Fruit fly (Drosophila melanogaster) whole organism, embryonic: ENCODE results near the gene Golgin84.

Experiments used
- Aef1 ChIP-seq: fragments of 200-800 bp; sonication (Bioruptor generic); IDR thresholded peaks from 3 replicates; pipeline ENCODE4 v1.3.6; 2022; ENCODE audit warnings: missing biosample characterization, missing genetic modification characterization
- Awh ChIP-seq: fragments of 200-800 bp; sonication (Bioruptor generic); IDR thresholded peaks from 2 replicates; pipeline ENCODE4, ENCODE4 v1.3.6; 2022; ENCODE audit warnings: missing biosample characterization, missing genetic modification characterization
- BtbVII ChIP-seq: fragments of 200-800 bp; sonication (Bioruptor generic); optimal IDR thresholded peaks from 3 replicates; lab custom pipeline; 2017; ENCODE audit warnings: missing biosample characterization, mild to moderate bottlenecking, missing genetic modification characterization
- CG10267 ChIP-seq: fragments of 200-800 bp; sonication (Bioruptor generic); optimal IDR thresholded peaks from 2 replicates; lab custom pipeline; 2018; ENCODE audit warnings: missing biosample characterization, mild to moderate bottlenecking, missing genetic modification characterization, moderate library complexity
- CG11456 ChIP-seq: fragments of 200-800 bp; sonication (Bioruptor generic); IDR thresholded peaks from 3 replicates; pipeline ENCODE4 v1.3.6; 2022; ENCODE audit warnings: missing biosample characterization, missing genetic modification characterization
- CG12155 ChIP-seq: fragments of 200-800 bp; sonication (Bioruptor generic); optimal IDR thresholded peaks from 3 replicates; lab custom pipeline; 2016; ENCODE audit warnings: missing biosample characterization, missing genetic modification characterization
- CG15073 ChIP-seq: fragments of 200-800 bp; sonication (Bioruptor generic); optimal IDR thresholded peaks from 2 replicates; lab custom pipeline; 2016; ENCODE audit warnings: missing biosample characterization, missing genetic modification characterization
- CG1603 ChIP-seq: fragments of 200-800 bp; sonication (Bioruptor generic); optimal IDR thresholded peaks from 2 replicates; lab custom pipeline; 2019; ENCODE audit warnings: missing biosample characterization, mild to moderate bottlenecking, missing genetic modification characterization, moderate library complexity
- CG17802 ChIP-seq: fragments of 200-800 bp; sonication (Bioruptor generic); optimal IDR thresholded peaks from 2 replicates; lab custom pipeline; 2018; ENCODE audit warnings: missing biosample characterization, mild to moderate bottlenecking, missing genetic modification characterization, moderate library complexity
- CG2129 ChIP-seq: fragments of 200-800 bp; sonication (Bioruptor generic); IDR thresholded peaks from 2 replicates; pipeline ENCODE4 v1.3.6; 2022; ENCODE audit warnings: missing biosample characterization, missing genetic modification characterization; ENCODE audit not compliant: partially characterized antibody
- CG2199 ChIP-seq: fragments of 200-800 bp; sonication (Bioruptor generic); IDR thresholded peaks from 3 replicates; pipeline ENCODE4 v1.3.6; 2022; ENCODE audit warnings: missing biosample characterization, missing genetic modification characterization
- CG32532 ChIP-seq: fragments of 200-800 bp; sonication (Bioruptor generic); IDR thresholded peaks from 2 replicates; pipeline ENCODE4 v1.3.6; 2022; ENCODE audit warnings: missing biosample characterization, missing genetic modification characterization
- CG3995 ChIP-seq: fragments of 200-800 bp; sonication (Bioruptor generic); optimal IDR thresholded peaks from 3 replicates; lab custom pipeline; 2016; ENCODE audit warnings: missing biosample characterization, missing genetic modification characterization
- CG5180 ChIP-seq: fragments of 200-800 bp; sonication (Bioruptor generic); optimal IDR thresholded peaks from 3 replicates; lab custom pipeline; 2017; ENCODE audit warnings: missing biosample characterization, missing genetic modification characterization, mild to moderate bottlenecking, moderate library complexity, missing genetic modification reagents
- CG7357 ChIP-seq: fragments of 200-800 bp; sonication (Bioruptor generic); IDR thresholded peaks from 3 replicates; pipeline ENCODE4 v1.3.6; 2022; ENCODE audit warnings: missing biosample characterization, missing genetic modification characterization
- CG7928 ChIP-seq: fragments of 200-800 bp; sonication (Bioruptor generic); optimal IDR thresholded peaks from 2 replicates; lab custom pipeline; 2017; ENCODE audit warnings: missing biosample characterization, mild to moderate bottlenecking, missing genetic modification characterization
- CG8089 ChIP-seq: fragments of 200-800 bp; sonication (Bioruptor generic); optimal IDR thresholded peaks from 3 replicates; lab custom pipeline; 2016; ENCODE audit warnings: missing biosample characterization, missing genetic modification characterization
- CkIIα-i1 ChIP-seq: fragments of 200-800 bp; sonication (Bioruptor generic); IDR thresholded peaks from 2 replicates; pipeline ENCODE4 v1.3.6; 2022; ENCODE audit warnings: missing biosample characterization, missing genetic modification characterization
- Dad ChIP-seq: fragments of 200-800 bp; sonication (Bioruptor generic); optimal IDR thresholded peaks from 3 replicates; lab custom pipeline; 2016; ENCODE audit warnings: missing biosample characterization, missing genetic modification characterization
- Dip2 ChIP-seq: fragments of 200-800 bp; sonication (Bioruptor generic); IDR thresholded peaks from 2 replicates; pipeline ENCODE4 v1.3.6; 2022; ENCODE audit warnings: missing biosample characterization, missing genetic modification characterization
- Doc3 ChIP-seq: fragments of 200-800 bp; sonication (Bioruptor generic); IDR thresholded peaks from 3 replicates; pipeline ENCODE4 v1.3.6; 2022; ENCODE audit warnings: missing biosample characterization, missing genetic modification characterization; ENCODE audit not compliant: partially characterized antibody
- Dp ChIP-seq: fragments of 200-800 bp; sonication (Bioruptor generic); optimal IDR thresholded peaks from 2 replicates; lab custom pipeline; 2018; ENCODE audit warnings: missing biosample characterization, mild to moderate bottlenecking, missing genetic modification characterization, moderate library complexity
- HLH3B ChIP-seq: fragments of 200-800 bp; sonication (Bioruptor generic); IDR thresholded peaks from 2 replicates; pipeline ENCODE4 v1.3.6; 2022; ENCODE audit warnings: missing biosample characterization, missing genetic modification characterization
- HLH54F ChIP-seq: fragments of 200-800 bp; sonication (Bioruptor generic); optimal IDR thresholded peaks from 3 replicates; lab custom pipeline; 2016; ENCODE audit warnings: missing biosample characterization, missing genetic modification characterization
- NFAT ChIP-seq: fragments of 200-800 bp; sonication (Bioruptor generic); IDR thresholded peaks from 2 replicates; pipeline ENCODE4 v1.3.6; 2022; ENCODE audit warnings: missing biosample characterization, missing genetic modification characterization
- Oli ChIP-seq: fragments of 200-800 bp; sonication (Bioruptor generic); optimal IDR thresholded peaks from 2 replicates; lab custom pipeline; 2018; ENCODE audit warnings: missing biosample characterization, mild to moderate bottlenecking, missing genetic modification characterization, moderate library complexity
- Xbp1 ChIP-seq: fragments of 200-800 bp; sonication (Bioruptor generic); optimal IDR thresholded peaks from 3 replicates; lab custom pipeline; 2016; ENCODE audit warnings: missing biosample characterization, mild to moderate bottlenecking, missing genetic modification characterization
- bab2 ChIP-seq: fragments of 200-800 bp; sonication (Bioruptor generic); optimal IDR thresholded peaks from 2 replicates; lab custom pipeline; 2016; ENCODE audit warnings: missing biosample characterization, missing genetic modification characterization
- chinmo ChIP-seq: fragments of 200-800 bp; sonication (Bioruptor generic); IDR thresholded peaks from 4 replicates; pipeline ENCODE4 v1.3.6; 2022; ENCODE audit warnings: missing biosample characterization, missing genetic modification characterization; ENCODE audit not compliant: partially characterized antibody
- fd96Cb ChIP-seq: fragments of 200-800 bp; sonication (Bioruptor generic); optimal IDR thresholded peaks from 2 replicates; lab custom pipeline; 2018; ENCODE audit warnings: missing biosample characterization, mild to moderate bottlenecking, missing genetic modification characterization, moderate library complexity
- gcm ChIP-seq: fragments of 200-800 bp; sonication (Bioruptor generic); optimal IDR thresholded peaks from 2 replicates; lab custom pipeline; 2019; ENCODE audit warnings: missing biosample characterization, mild to moderate bottlenecking, missing genetic modification characterization, moderate library complexity
- grn ChIP-seq: fragments of 200-800 bp; sonication (Bioruptor generic); optimal IDR thresholded peaks from 3 replicates; lab custom pipeline; 2017; ENCODE audit warnings: missing biosample characterization, missing genetic modification characterization
- hth ChIP-seq: fragments of >200 bp; optimal IDR thresholded peaks from 2 replicates; lab custom pipeline; 2017; ENCODE audit warnings: inconsistent platforms
- klu ChIP-seq: fragments of 200-800 bp; sonication (Bioruptor generic); IDR thresholded peaks from 2 replicates; pipeline ENCODE4 v1.3.6; 2022; ENCODE audit warnings: missing biosample characterization, missing genetic modification characterization
- knrl ChIP-seq: fragments of 200-800 bp; sonication (Bioruptor generic); IDR thresholded peaks from 3 replicates; pipeline ENCODE4 v1.3.6; 2022; ENCODE audit warnings: missing biosample characterization, missing genetic modification characterization; ENCODE audit not compliant: partially characterized antibody
- nerfin-2 ChIP-seq: fragments of 200-800 bp; sonication (Bioruptor generic); IDR thresholded peaks from 2 replicates; pipeline ENCODE4 v1.3.6; 2022; ENCODE audit warnings: missing biosample characterization, missing genetic modification characterization; ENCODE audit not compliant: partially characterized antibody
- pnt ChIP-seq: fragments of 200-800 bp; sonication (Bioruptor generic); optimal IDR thresholded peaks from 3 replicates; lab custom pipeline; 2016; ENCODE audit warnings: missing biosample characterization, missing genetic modification characterization
- prd ChIP-seq, 3 experiments: fragments of >200 bp in 2 of 3; fragments of 200-800 bp in 1 of 3; sonication (Bioruptor generic) in 1 of 3; optimal IDR thresholded peaks in 2 of 3; IDR thresholded peaks in 1 of 3; 2 replicates in 2 of 3; 3 replicates in 1 of 3; pipeline versions ENCODE4 v1.3.6 to Lab custom; 2017 to 2022; ENCODE audit warnings: missing biosample characterization in 1 of 3, missing genetic modification characterization in 1 of 3
- psq ChIP-seq: fragments of 200-800 bp; sonication (Bioruptor generic); optimal IDR thresholded peaks from 2 replicates; lab custom pipeline; 2017; ENCODE audit warnings: missing biosample characterization, missing genetic modification characterization
- run ChIP-seq: fragments of 200-800 bp; sonication (Bioruptor generic); optimal IDR thresholded peaks from 3 replicates; lab custom pipeline; 2018; ENCODE audit warnings: missing biosample characterization, mild to moderate bottlenecking, missing genetic modification characterization
- schlank ChIP-seq: fragments of 200-800 bp; sonication (Bioruptor generic); optimal IDR thresholded peaks from 2 replicates; lab custom pipeline; 2018; ENCODE audit warnings: missing biosample characterization, mild to moderate bottlenecking, missing genetic modification characterization
- sd ChIP-seq: fragments of 200-800 bp; sonication (Bioruptor generic); optimal IDR thresholded peaks from 3 replicates; lab custom pipeline; 2018; ENCODE audit warnings: missing biosample characterization, mild to moderate bottlenecking, missing genetic modification characterization, moderate library complexity
- slou ChIP-seq: fragments of 200-800 bp; sonication (Bioruptor generic); optimal IDR thresholded peaks from 3 replicates; lab custom pipeline; 2016; ENCODE audit warnings: missing biosample characterization, missing genetic modification characterization
- tin ChIP-seq: fragments of 200-800 bp; sonication (Bioruptor generic); optimal IDR thresholded peaks from 3 replicates; lab custom pipeline; 2016; ENCODE audit warnings: missing biosample characterization, missing genetic modification characterization
- tio ChIP-seq: fragments of 200-800 bp; sonication (Bioruptor generic); optimal IDR thresholded peaks from 2 replicates; lab custom pipeline; 2017; ENCODE audit warnings: missing biosample characterization, missing genetic modification characterization, inconsistent platforms
- tup ChIP-seq: fragments of 200-800 bp; sonication (Bioruptor generic); optimal IDR thresholded peaks from 2 replicates; lab custom pipeline; 2016; ENCODE audit warnings: missing biosample characterization, mild to moderate bottlenecking, missing genetic modification characterization, moderate library complexity
- unc-4 ChIP-seq: fragments of 200-800 bp; sonication (Bioruptor generic); IDR thresholded peaks from 2 replicates; pipeline ENCODE4 v1.3.6; 2022; ENCODE audit warnings: missing biosample characterization, missing genetic modification characterization; ENCODE audit not compliant: partially characterized antibody
- usp ChIP-seq: fragments of >200 bp; optimal IDR thresholded peaks from 2 replicates; lab custom pipeline; 2017; ENCODE audit warnings: missing biosample characterization, missing genetic modification characterization
- vvl ChIP-seq: fragments of 200-800 bp; sonication (Bioruptor generic); IDR thresholded peaks from 2 replicates; pipeline ENCODE4 v1.3.6; 2022; ENCODE audit warnings: missing biosample characterization, missing genetic modification characterization

Golgin84 gene

dm6 chr3R:24348420-24349190, 9.1 kb downstream of the Golgin84 start, which contains the start of the genes CG5746 and CG6454 (continued):
- TF ChIP-seq CG8089 (GFP tag; lab: Kevin White, UChicago) (peak; percentile 21), CG7928 (no peak), psq (GFP tag; lab: Kevin White, UChicago) (peak; percentile 23), Dad (GFP tag; lab: Kevin White, UChicago) (no peak), hth (lab: Kevin White, UChicago) (no peak), klu (GFP tag; lab: Robert Waterston, UW) (0 out of 2 replicates have a peak, but pooled peaks have one; percentile 30), schlank (tag; lab: Kevin White, UChicago) (no peak), CG2129 (no peak), CG1603 (no peak), CG32532 (GFP tag; lab: Robert Waterston, UW) (no peak; the same call in 1 of the 2 replicates), tup (no peak), fd96Cb (tag; lab: Kevin White, UChicago) (peak; percentile 25), usp (GFP tag; lab: Kevin White, UChicago) (no peak), vvl (GFP tag; lab: Robert Waterston, UW) (no peak; the same call in 1 of the 2 replicates), slou (GFP tag; lab: Kevin White, UChicago) (no peak), Dip2 (GFP tag; lab: Robert Waterston, UW) (no peak), pnt (GFP tag; lab: Kevin White, UChicago) (peak; percentile 14), CG17802 (tag; lab: Kevin White, UChicago) (peak; percentile 11), Doc3 (GFP tag; lab: Robert Waterston, UW) (no peak), Oli (tag; lab: Kevin White, UChicago) (no peak), HLH54F (GFP tag; lab: Kevin White, UChicago) (peak; percentile 72), Dp (GFP tag; lab: Kevin White, UChicago) (peak; percentile 14), nerfin-2 (no peak), sd (no peak), CG3995 (GFP tag; lab: Kevin White, UChicago) (peak; percentile 63), Awh (GFP tag; lab: Robert Waterston, UW) (no peak), CG12155 (peak; percentile 64), CG11456 (GFP tag; lab: Robert Waterston, UW) (no peak), grn (GFP tag; lab: Kevin White, UChicago) (no peak), prd (optimal IDR thresholded peaks at IDR 0.05; lab: Kevin White, UChicago) (no peak), prd (GFP tag; IDR thresholded peaks at IDR 0.05; lab: Robert Waterston, UW) (peak; percentile 69), Aef1 (GFP tag; lab: Robert Waterston, UW) (peak; percentile 50; the same call in 2 of the 3 replicates), CG7357 (GFP tag; lab: Robert Waterston, UW) (no peak), tin (GFP tag; lab: Kevin White, UChicago) (peak; percentile 45), knrl (GFP tag; lab: Robert Waterston, UW) (no peak), tio (no peak), CkIIα-i1 (GFP tag; lab: Robert Waterston, UW) (no peak), CG10267 (peak; percentile 72), bab2 (GFP tag; lab: Kevin White, UChicago) (peak; percentile 59), CG15073 (GFP tag; lab: Kevin White, UChicago) (no peak), CG2199 (no peak), BtbVII (GFP tag; lab: Kevin White, UChicago) (no peak), Xbp1 (GFP tag; lab: Kevin White, UChicago) (peak; percentile 68), run (no peak), NFAT (GFP tag; lab: Robert Waterston, UW) (no peak; the same call in 1 of the 2 replicates), HLH3B (GFP tag; lab: Robert Waterston, UW) (peak; percentile 51; the same call in 1 of the 2 replicates), unc-4 (GFP tag; lab: Robert Waterston, UW) (no peak), CG5180 (GFP tag; lab: Kevin White, UChicago) (no peak), gcm (no peak), chinmo (GFP tag; lab: Robert Waterston, UW) (no peak)
